Worm (Caenorhabditis elegans) whole organism, mixed stage, embryonic: Measurements from ENCODE around the gene nhr-95.

ENCODE experiments used
- bed-3 ChIP-seq: fragments of 200-800 bp; sonication (Bioruptor generic); optimal IDR thresholded peaks from 3 replicates; lab custom pipeline; 2018; ENCODE audit warnings: mild to moderate bottlenecking, missing genetic modification characterization, moderate library complexity, missing compliant biosample characterization
- ceh-43 ChIP-seq: fragments of 200-800 bp; sonication (Bioruptor generic); optimal IDR thresholded peaks from 2 replicates; lab custom pipeline; 2018; ENCODE audit warnings: mild to moderate bottlenecking, missing genetic modification characterization, moderate library complexity, missing compliant biosample characterization
- cnd-1 ChIP-seq: fragments of 200-800 bp; sonication (Bioruptor generic); optimal IDR thresholded peaks from 2 replicates; lab custom pipeline; 2018; ENCODE audit warnings: mild to moderate bottlenecking, missing genetic modification characterization, missing compliant biosample characterization
- flh-1 ChIP-seq: fragments of 200-800 bp; sonication (Bioruptor generic); optimal IDR thresholded peaks from 2 replicates; lab custom pipeline; 2018; ENCODE audit warnings: mild to moderate bottlenecking, missing genetic modification characterization, moderate library complexity, missing compliant biosample characterization
- ham-2 ChIP-seq: fragments of 200-800 bp; sonication (Bioruptor generic); optimal IDR thresholded peaks from 2 replicates; lab custom pipeline; 2018; ENCODE audit warnings: mild to moderate bottlenecking, missing genetic modification characterization, missing compliant biosample characterization
- hlh-1 ChIP-seq: fragments of 150-350 bp; optimal IDR thresholded peaks from 2 replicates; lab custom pipeline; 2014; ENCODE audit warnings: missing biosample characterization, missing genetic modification reagents, missing genetic modification characterization
- lin-13 ChIP-seq: fragments of 150-350 bp; optimal IDR thresholded peaks from 2 replicates; lab custom pipeline; 2014; ENCODE audit warnings: missing biosample characterization, missing genetic modification characterization
- mep-1 ChIP-seq: fragments of 150-350 bp; optimal IDR thresholded peaks from 2 replicates; lab custom pipeline; 2017; ENCODE audit warnings: missing biosample characterization, missing genetic modification reagents, missing genetic modification characterization, inconsistent platforms
- nhr-12 ChIP-seq: fragments of 150-350 bp; optimal IDR thresholded peaks from 2 replicates; lab custom pipeline; 2014; ENCODE audit warnings: missing biosample characterization, missing genetic modification characterization
- nhr-28 ChIP-seq: fragments of 150-350 bp; optimal IDR thresholded peaks from 2 replicates; lab custom pipeline; 2014; ENCODE audit warnings: missing biosample characterization, missing genetic modification characterization
- tbx-8 ChIP-seq: fragments of 200-800 bp; sonication (Bioruptor generic); optimal IDR thresholded peaks from 2 replicates; lab custom pipeline; 2018; ENCODE audit warnings: mild to moderate bottlenecking, missing genetic modification characterization, moderate library complexity, missing compliant biosample characterization
- zip-8 ChIP-seq: fragments of 150-350 bp; optimal IDR thresholded peaks from 2 replicates; lab custom pipeline; 2014; ENCODE audit warnings: missing biosample characterization, missing genetic modification characterization
- ztf-11 ChIP-seq: fragments of 150-350 bp; optimal IDR thresholded peaks from 2 replicates; lab custom pipeline; 2014; ENCODE audit warnings: missing biosample characterization, missing genetic modification characterization

nhr-95 gene

ce11 chrV:19031456-19031855 lies 51.0 kb downstream of the nhr-95 start, which contains the start of gene Y39B6A.27:
Gene Y39B6A.27 (plus strand): TSS chrV:19031756.
- TF ChIP-seq lin-13 (no peak), ztf-11 (no peak), flh-1 (no peak), nhr-12 (tag; lab: Kevin White, UChicago) (no peak), ceh-43 (GFP tag; lab: Kevin White, UChicago) (no peak), ham-2 (GFP tag; lab: Kevin White, UChicago) (no peak), tbx-8 (GFP tag; lab: Kevin White, UChicago) (no peak)

ce11 chrV:19027338-19027737 lies 55.1 kb downstream of the nhr-95 start:
- TF ChIP-seq nhr-28 (tag; lab: Kevin White, UChicago) = no peak
- no peak for TF ChIP-seq cnd-1
- TF ChIP-seq bed-3 (GFP tag; lab: Kevin White, UChicago) = no peak
- no peak for TF ChIP-seq tbx-8 (GFP tag; lab: Kevin White, UChicago)
- no peak for TF ChIP-seq zip-8 (tag; lab: Kevin White, UChicago)
- TF ChIP-seq mep-1 (tag; lab: Kevin White, UChicago) = no peak
- no peak for TF ChIP-seq ham-2 (GFP tag; lab: Kevin White, UChicago)
- no peak for TF ChIP-seq hlh-1 (tag; lab: Kevin White, UChicago)
- TF ChIP-seq, all 35 proteins: peak for 0
